Worm (Caenorhabditis elegans): ENCODE results near the gene rpn-12.

rpn-12 gene

ce11 chrII:11694432-11694831, 41.5 kb downstream of the rpn-12 start:
- TF ChIP-seq saeg-2 (GFP tag; IDR thresholded peaks at IDR 0.05) (no peak), Y105C5A.15 (GFP tag; IDR thresholded peaks at IDR 0.05) (no peak), F44E2.7 (GFP tag; IDR thresholded peaks at IDR 0.05) (no peak), ama-1 (optimal IDR thresholded peaks at IDR 0.05) (no peak), dve-1 (tag; optimal IDR thresholded peaks at IDR 0.05; ENCODE audit: insufficient read depth) (peak; percentile 43), nhr-25 (tag; optimal IDR thresholded peaks at IDR 0.05; ENCODE audit: borderline replicate concordance, insufficient read depth) (no peak), tag-97 (GFP tag; IDR thresholded peaks at IDR 0.05) (no peak), daf-19 (GFP tag; conservative IDR thresholded peaks at IDR 0.05) (no peak), lsy-2 (tag; optimal IDR thresholded peaks at IDR 0.05) (peak in 1 of 2 experiments; percentile 70), madf-9 (GFP tag; conservative IDR thresholded peaks at IDR 0.05) (no peak), skn-1 (tag; optimal IDR thresholded peaks at IDR 0.05) (no peak), unc-62 (GFP tag; optimal IDR thresholded peaks at IDR 0.05 in 1 of 2) (peak in 1 of 2 experiments; percentile 42), unc-62 (tag; optimal IDR thresholded peaks at IDR 0.05) (no peak), unc-39 (tag; optimal IDR thresholded peaks at IDR 0.05) (no peak), rbr-2 (tag; optimal IDR thresholded peaks at IDR 0.05) (peak; percentile 15), zip-11 (GFP tag; IDR thresholded peaks at IDR 0.05) (no peak), hlh-30 (tag; optimal IDR thresholded peaks at IDR 0.05; ENCODE audit: insufficient read depth) (no peak), zag-1 (tag; optimal IDR thresholded peaks at IDR 0.05) (no peak), zfp-3 (GFP tag; conservative IDR thresholded peaks at IDR 0.05) (no peak), nhr-102 (tag; optimal IDR thresholded peaks at IDR 0.05) (no peak), mxl-3 (GFP tag; optimal IDR thresholded peaks at IDR 0.05) (no peak), ceh-44 (GFP tag; IDR thresholded peaks at IDR 0.05) (no peak), mep-1 (tag; optimal IDR thresholded peaks at IDR 0.05) (peak; percentile 50), ceh-28 (tag; optimal IDR thresholded peaks at IDR 0.05) (no peak), spr-1 (tag; optimal IDR thresholded peaks at IDR 0.05) (no peak), lin-1 (GFP tag; IDR thresholded peaks at IDR 0.05) (no peak), lim-7 (GFP tag; IDR thresholded peaks at IDR 0.05) (no peak), nhr-41 (GFP tag; IDR thresholded peaks at IDR 0.05) (no peak), ceh-82 (tag; optimal IDR thresholded peaks at IDR 0.05) (no peak), aha-1 (tag) (peak; percentile 96), pha-4 (GFP tag; IDR thresholded peaks at IDR 0.05) (no peak), pha-4 (tag; optimal IDR thresholded peaks at IDR 0.05) (no peak), lin-29 (GFP tag; IDR thresholded peaks at IDR 0.05) (no peak), ctbp-1 (GFP tag; IDR thresholded peaks at IDR 0.05) (no peak), spr-3 (GFP tag; optimal IDR thresholded peaks at IDR 0.05) (no peak), fos-1 (tag; optimal IDR thresholded peaks at IDR 0.05) (no peak), dmd-8 (GFP tag; IDR thresholded peaks at IDR 0.05) (no peak), nhr-42 (GFP tag; IDR thresholded peaks at IDR 0.05) (no peak), egl-43 (GFP tag; IDR thresholded peaks at IDR 0.05) (no peak), sdz-12 (GFP tag; optimal IDR thresholded peaks at IDR 0.05) (no peak), hmg-1.1 (GFP tag; IDR thresholded peaks at IDR 0.05) (no peak), mdt-29 (GFP tag; IDR thresholded peaks at IDR 0.05) (no peak), set-16 (GFP tag; IDR thresholded peaks at IDR 0.05) (no peak), snpc-1.2 (GFP tag; IDR thresholded peaks at IDR 0.05) (0 out of 2 replicates have a peak, but pooled peaks have one; percentile 17), D1046.2 (GFP tag; IDR thresholded peaks at IDR 0.05) (no peak), duxl-1 (tag; optimal IDR thresholded peaks at IDR 0.05; ENCODE audit: poor library complexity) (no peak), ceh-20 (GFP tag; IDR thresholded peaks at IDR 0.05) (no peak), F10B5.3 (tag; optimal IDR thresholded peaks at IDR 0.05) (no peak), php-3 (GFP tag; IDR thresholded peaks at IDR 0.05) (no peak), nhr-48 (tag; optimal IDR thresholded peaks at IDR 0.05) (no peak), ztf-11 (tag; optimal IDR thresholded peaks at IDR 0.05) (no peak), dmd-6 (GFP tag; IDR thresholded peaks at IDR 0.05) (no peak), Y75B8A.6 (GFP tag; IDR thresholded peaks at IDR 0.05) (no peak)
